Fruit fly (Drosophila melanogaster) whole organism, wandering third instar larva: ENCODE data around the gene Or83c.
A peak's percentile ranks its signal among the peaks of the same experiment; 100 is the strongest.

Source experiments
- Abd-B ChIP-seq: fragments of >200 bp; optimal IDR thresholded peaks from 2 replicates; lab custom pipeline; 2017; ENCODE audit warnings: missing biosample characterization, missing genetic modification characterization
- CrebA ChIP-seq: fragments of 200-800 bp; sonication (Bioruptor generic); optimal IDR thresholded peaks from 2 replicates; lab custom pipeline; 2016; ENCODE audit warnings: missing biosample characterization, mild to moderate bottlenecking, missing genetic modification characterization, borderline replicate concordance
- Dif ChIP-seq: fragments of 200-275, 200-300 bp; sonication (Bioruptor generic); optimal IDR thresholded peaks from 2 replicates; lab custom pipeline; 2018; ENCODE audit warnings: missing biosample characterization, missing genetic modification characterization; ENCODE audit not compliant: partially characterized antibody
- GATAd ChIP-seq: sonication (Bioruptor generic); optimal IDR thresholded peaks from 2 replicates; lab custom pipeline; 2016; ENCODE audit warnings: missing biosample characterization, missing genetic modification characterization
- N ChIP-seq: fragments of >200 bp; optimal IDR thresholded peaks from 2 replicates; lab custom pipeline; 2018; ENCODE audit warnings: missing biosample characterization, missing external identifiers, missing genetic modification characterization
- OdsH ChIP-seq: fragments of 200-800 bp; sonication (Bioruptor generic); optimal IDR thresholded peaks from 2 replicates; lab custom pipeline; 2016; ENCODE audit warnings: missing biosample characterization, mild to moderate bottlenecking, missing genetic modification characterization
- br ChIP-seq: fragments of 200-800 bp; sonication (Bioruptor generic); optimal IDR thresholded peaks from 2 replicates; lab custom pipeline; 2016; ENCODE audit warnings: missing biosample characterization, missing genetic modification characterization
- dmrt93B ChIP-seq: fragments of 200-800 bp; sonication (Bioruptor generic); optimal IDR thresholded peaks from 2 replicates; lab custom pipeline; 2018; ENCODE audit warnings: missing biosample characterization, mild to moderate bottlenecking, missing genetic modification characterization
- dsf ChIP-seq: sonication (Bioruptor generic); optimal IDR thresholded peaks from 2 replicates; lab custom pipeline; 2016; ENCODE audit warnings: missing biosample characterization, missing genetic modification characterization, borderline replicate concordance
- fru ChIP-seq: fragments of 200-800 bp; sonication (Bioruptor generic); optimal IDR thresholded peaks from 3 replicates; lab custom pipeline; 2016; ENCODE audit warnings: missing biosample characterization, mild to moderate bottlenecking, missing genetic modification characterization

DNA sequence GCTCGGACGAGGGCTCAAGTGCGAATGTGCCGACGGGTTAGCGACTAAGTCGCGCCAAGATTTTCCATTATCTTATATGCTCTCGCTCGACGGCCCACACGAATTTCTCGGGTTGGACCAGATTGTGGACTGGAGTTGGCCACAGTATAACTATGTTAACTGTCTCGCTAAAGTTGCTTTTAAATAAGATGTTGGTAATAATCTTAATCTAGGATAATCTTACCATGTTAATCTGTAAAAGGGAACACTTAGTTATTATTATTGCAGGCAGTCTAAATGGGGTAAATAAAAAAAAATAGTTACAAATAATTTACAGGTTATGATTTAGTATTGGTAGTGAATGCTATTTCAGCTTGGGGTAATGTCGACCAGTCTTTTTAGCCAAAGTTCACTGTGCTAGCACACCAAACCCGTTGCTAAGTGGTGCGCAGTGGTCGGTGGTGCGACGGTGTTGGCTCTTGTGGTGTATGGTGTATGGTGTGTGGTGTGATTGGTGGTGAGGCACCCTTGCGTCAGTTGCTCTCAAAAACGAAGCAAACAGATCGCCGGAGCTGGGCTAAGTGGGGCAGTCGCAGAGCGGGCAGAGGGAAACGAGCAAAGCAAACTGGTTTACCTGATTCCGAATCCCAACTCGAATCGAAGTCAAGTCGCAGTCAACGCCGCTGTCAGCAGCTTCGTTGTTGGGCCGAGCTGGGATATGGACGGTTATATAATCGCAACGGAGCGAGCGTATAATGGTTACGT, 34.3 kb upstream of the Or83c start, which contains the start of gene Obp83g:
- peak; percentile 76 for TF ChIP-seq OdsH (GFP tag; lab: Kevin White, UChicago)
- no peak for TF ChIP-seq dsf (GFP tag; lab: Kevin White, UChicago)
- TF ChIP-seq fru (GFP tag; lab: Kevin White, UChicago), result peak; percentile 87
- TF ChIP-seq Dif (GFP tag; lab: Kevin White, UChicago), result peak; percentile 68
- no peak for TF ChIP-seq GATAd (GFP tag; lab: Kevin White, UChicago)
- peak; percentile 79 for TF ChIP-seq br (GFP tag; lab: Kevin White, UChicago)
- no peak for TF ChIP-seq CrebA
- TF ChIP-seq Abd-B, result no peak
- peak; percentile 66 for TF ChIP-seq dmrt93B
- TF ChIP-seq N (GFP tag; lab: Kevin White, UChicago), result no peak
